Fruit fly (Drosophila melanogaster) whole organism, embryonic: ENCODE measurements around the gene CG18622.

Experiments
- ATbp ChIP-seq: fragments of 200-800 bp; sonication (Bioruptor generic); optimal IDR thresholded peaks from 2 replicates; lab custom pipeline; 2017; ENCODE audit warnings: missing biosample characterization, mild to moderate bottlenecking, missing genetic modification characterization, missing genetic modification reagents
- Blimp-1 ChIP-seq: fragments of 200-800 bp; sonication (Bioruptor generic); optimal IDR thresholded peaks from 3 replicates; lab custom pipeline; 2018; ENCODE audit warnings: missing biosample characterization, missing genetic modification characterization, mild to moderate bottlenecking, moderate library complexity, missing genetic modification reagents
- CG10654 ChIP-seq: fragments of 200-800 bp; sonication (Bioruptor generic); optimal IDR thresholded peaks from 2 replicates; lab custom pipeline; 2016; ENCODE audit warnings: missing biosample characterization, missing genetic modification characterization
- CG12071 ChIP-seq: fragments of 200-800 bp; sonication (Bioruptor generic); optimal IDR thresholded peaks from 3 replicates; lab custom pipeline; 2018; ENCODE audit warnings: missing biosample characterization, mild to moderate bottlenecking, missing genetic modification characterization
- CG12104 ChIP-seq: fragments of 200-800 bp; sonication (Bioruptor generic); optimal IDR thresholded peaks from 3 replicates; lab custom pipeline; 2016; ENCODE audit warnings: missing biosample characterization, missing genetic modification characterization
- CG12219 ChIP-seq: fragments of 200-800 bp; sonication (Bioruptor generic); optimal IDR thresholded peaks from 3 replicates; lab custom pipeline; 2018; ENCODE audit warnings: missing biosample characterization, mild to moderate bottlenecking, missing genetic modification characterization
- CG15073 ChIP-seq: fragments of 200-800 bp; sonication (Bioruptor generic); optimal IDR thresholded peaks from 2 replicates; lab custom pipeline; 2016; ENCODE audit warnings: missing biosample characterization, missing genetic modification characterization
- CG15479 ChIP-seq: fragments of 200-800 bp; sonication (Bioruptor generic); optimal IDR thresholded peaks from 3 replicates; lab custom pipeline; 2019; ENCODE audit warnings: missing biosample characterization, mild to moderate bottlenecking, missing genetic modification characterization, moderate library complexity
- CG15514 ChIP-seq: fragments of 200-800 bp; sonication (Bioruptor generic); optimal IDR thresholded peaks from 3 replicates; lab custom pipeline; 2017; ENCODE audit warnings: missing biosample characterization, missing genetic modification characterization, mild to moderate bottlenecking, moderate library complexity, missing genetic modification reagents
- CG17186 ChIP-seq: fragments of 200-800 bp; sonication (Bioruptor generic); optimal IDR thresholded peaks from 3 replicates; lab custom pipeline; 2017; ENCODE audit warnings: missing biosample characterization, missing genetic modification reagents, missing genetic modification characterization
- CG17568 ChIP-seq: fragments of 200-800 bp; sonication (Bioruptor generic); optimal IDR thresholded peaks from 2 replicates; lab custom pipeline; 2018; ENCODE audit warnings: missing biosample characterization, mild to moderate bottlenecking, missing genetic modification characterization, moderate library complexity
- CG17802 ChIP-seq: fragments of 200-800 bp; sonication (Bioruptor generic); optimal IDR thresholded peaks from 2 replicates; lab custom pipeline; 2018; ENCODE audit warnings: missing biosample characterization, mild to moderate bottlenecking, missing genetic modification characterization, moderate library complexity
- CG17912 ChIP-seq: fragments of 200-800 bp; sonication (Bioruptor generic); optimal IDR thresholded peaks from 2 replicates; lab custom pipeline; 2018; ENCODE audit warnings: missing biosample characterization, mild to moderate bottlenecking, missing genetic modification characterization
- CG18476 ChIP-seq: fragments of 200-800 bp; sonication (Bioruptor generic); optimal IDR thresholded peaks from 2 replicates; lab custom pipeline; 2016; ENCODE audit warnings: missing biosample characterization, mild to moderate bottlenecking, missing genetic modification characterization
- CG18619 ChIP-seq: fragments of 200-800 bp; sonication (Bioruptor generic); optimal IDR thresholded peaks from 3 replicates; lab custom pipeline; 2017; ENCODE audit warnings: missing biosample characterization, mild to moderate bottlenecking, missing genetic modification characterization
- CG18764 ChIP-seq: fragments of 200-800 bp; sonication (Bioruptor generic); optimal IDR thresholded peaks from 3 replicates; lab custom pipeline; 2016; ENCODE audit warnings: missing biosample characterization, missing genetic modification characterization
- CG31441 ChIP-seq: fragments of 200-800 bp; sonication (Bioruptor generic); IDR thresholded peaks from 2 replicates; pipeline ENCODE4 v1.3.6; 2022; ENCODE audit warnings: missing biosample characterization, missing genetic modification characterization
- CG3995 ChIP-seq: fragments of 200-800 bp; sonication (Bioruptor generic); optimal IDR thresholded peaks from 3 replicates; lab custom pipeline; 2016; ENCODE audit warnings: missing biosample characterization, missing genetic modification characterization
- CG4424 ChIP-seq: fragments of 200-800 bp; sonication (Bioruptor generic); optimal IDR thresholded peaks from 3 replicates; lab custom pipeline; 2016; ENCODE audit warnings: missing biosample characterization, missing genetic modification characterization
- CG6254 ChIP-seq: fragments of 200-800 bp; sonication (Bioruptor generic); optimal IDR thresholded peaks from 3 replicates; lab custom pipeline; 2017; ENCODE audit warnings: mild to moderate bottlenecking, missing biosample characterization, missing genetic modification reagents, missing genetic modification characterization
- CG6689 ChIP-seq: fragments of 200-800 bp; sonication (Bioruptor generic); IDR thresholded peaks from 2 replicates; pipeline ENCODE4 v1.3.6; 2022; ENCODE audit warnings: missing biosample characterization, missing genetic modification characterization
- CG6765 ChIP-seq: fragments of 200-800 bp; sonication (Bioruptor generic); optimal IDR thresholded peaks from 3 replicates; lab custom pipeline; 2017; ENCODE audit warnings: missing biosample characterization, mild to moderate bottlenecking, missing genetic modification characterization
- CG6813 ChIP-seq: fragments of 200-800 bp; sonication (Bioruptor generic); optimal IDR thresholded peaks from 2 replicates; lab custom pipeline; 2017; ENCODE audit warnings: missing biosample characterization, missing genetic modification characterization, mild to moderate bottlenecking, moderate library complexity, missing genetic modification reagents
- CG7271 ChIP-seq: fragments of 200-800 bp; sonication (Bioruptor generic); optimal IDR thresholded peaks from 2 replicates; lab custom pipeline; 2018; ENCODE audit warnings: missing biosample characterization, mild to moderate bottlenecking, missing genetic modification characterization, moderate library complexity
- CG9609 ChIP-seq: fragments of 200-800 bp; sonication (Bioruptor generic); optimal IDR thresholded peaks from 3 replicates; lab custom pipeline; 2016; ENCODE audit warnings: missing biosample characterization, missing genetic modification characterization
- CG9797 ChIP-seq: fragments of 200-800 bp; sonication (Bioruptor generic); optimal IDR thresholded peaks from 3 replicates; lab custom pipeline; 2018; ENCODE audit warnings: missing biosample characterization, mild to moderate bottlenecking, missing genetic modification characterization
- Chrac-16 ChIP-seq: fragments of 200-800 bp; sonication (Bioruptor generic); optimal IDR thresholded peaks from 3 replicates; lab custom pipeline; 2016; ENCODE audit warnings: missing biosample characterization, missing genetic modification characterization
- HHEX ChIP-seq: fragments of 200-800 bp; sonication (Bioruptor generic); optimal IDR thresholded peaks from 3 replicates; lab custom pipeline; 2017; ENCODE audit warnings: missing biosample characterization, mild to moderate bottlenecking, missing genetic modification characterization, missing genetic modification reagents
- HLH54F ChIP-seq: fragments of 200-800 bp; sonication (Bioruptor generic); optimal IDR thresholded peaks from 3 replicates; lab custom pipeline; 2016; ENCODE audit warnings: missing biosample characterization, missing genetic modification characterization
- HmgZ ChIP-seq: fragments of 200-800 bp; sonication (Bioruptor generic); optimal IDR thresholded peaks from 2 replicates; lab custom pipeline; 2018; ENCODE audit warnings: missing biosample characterization, mild to moderate bottlenecking, missing genetic modification characterization
- MBD-R2 ChIP-seq: fragments of 200-800 bp; sonication (Bioruptor generic); IDR thresholded peaks from 2 replicates; pipeline ENCODE4 v1.3.6; 2022; ENCODE audit warnings: missing biosample characterization, missing genetic modification characterization
- MESR4 ChIP-seq: fragments of 200-800 bp; sonication (Bioruptor generic); optimal IDR thresholded peaks from 2 replicates; lab custom pipeline; 2018; ENCODE audit warnings: missing biosample characterization, mild to moderate bottlenecking, missing genetic modification characterization, moderate library complexity
- MTF-1 ChIP-seq: fragments of 200-800 bp; sonication (Bioruptor generic); optimal IDR thresholded peaks from 2 replicates; lab custom pipeline; 2018; ENCODE audit warnings: missing biosample characterization, mild to moderate bottlenecking, missing genetic modification characterization, borderline replicate concordance
- NC2β ChIP-seq: fragments of 200-800 bp; sonication (Bioruptor generic); optimal IDR thresholded peaks from 2 replicates; lab custom pipeline; 2016; ENCODE audit warnings: missing biosample characterization, missing genetic modification characterization
- PHDP ChIP-seq: fragments of 200-800 bp; sonication (Bioruptor generic); optimal IDR thresholded peaks from 3 replicates; lab custom pipeline; 2018; ENCODE audit warnings: missing biosample characterization, mild to moderate bottlenecking, missing genetic modification characterization, moderate library complexity
- Pdp1 ChIP-seq, 2 experiments: fragments of 200-800 bp; sonication (Bioruptor generic); optimal IDR thresholded peaks; 3 replicates each; lab custom pipeline; 2016; ENCODE audit warnings: missing biosample characterization in 2 of 2, missing genetic modification characterization in 2 of 2, mild to moderate bottlenecking in 1 of 2, moderate library complexity in 1 of 2
- Scr ChIP-seq: fragments of 200-800 bp; sonication (Bioruptor generic); IDR thresholded peaks from 2 replicates; pipeline ENCODE4 v1.3.6; 2022; ENCODE audit warnings: missing biosample characterization, missing genetic modification characterization; ENCODE audit not compliant: partially characterized antibody
- ash1 ChIP-seq: fragments of 200-800 bp; sonication (Bioruptor generic); optimal IDR thresholded peaks from 2 replicates; lab custom pipeline; 2018; ENCODE audit warnings: missing biosample characterization, mild to moderate bottlenecking, missing genetic modification characterization
- chn ChIP-seq: fragments of 200-800 bp; sonication (Bioruptor generic); optimal IDR thresholded peaks from 2 replicates; lab custom pipeline; 2016; ENCODE audit warnings: missing biosample characterization, missing genetic modification characterization
- dpn ChIP-seq, 2 experiments: fragments of 200-800 bp; sonication (Bioruptor generic); optimal IDR thresholded peaks; 3 replicates each; lab custom pipeline; 2016; ENCODE audit warnings: missing biosample characterization in 2 of 2, missing genetic modification characterization in 2 of 2
- jumu ChIP-seq: fragments of 200-800 bp; sonication (Bioruptor generic); optimal IDR thresholded peaks from 3 replicates; lab custom pipeline; 2016; ENCODE audit warnings: missing biosample characterization, missing genetic modification characterization
- otp ChIP-seq: fragments of 200-800 bp; sonication (Bioruptor generic); IDR thresholded peaks from 3 replicates; pipeline ENCODE4, ENCODE4 v1.3.6; 2022; ENCODE audit warnings: missing biosample characterization, missing genetic modification characterization
- pzg ChIP-seq: fragments of 200-800 bp; sonication (Bioruptor generic); optimal IDR thresholded peaks from 3 replicates; lab custom pipeline; 2018; ENCODE audit warnings: missing biosample characterization, mild to moderate bottlenecking, missing genetic modification characterization, moderate library complexity
- tin ChIP-seq: fragments of 200-800 bp; sonication (Bioruptor generic); optimal IDR thresholded peaks from 3 replicates; lab custom pipeline; 2016; ENCODE audit warnings: missing biosample characterization, missing genetic modification characterization
- vfl ChIP-seq: fragments of 200-800 bp; sonication (Bioruptor generic); optimal IDR thresholded peaks from 2 replicates; lab custom pipeline; 2016; ENCODE audit warnings: missing biosample characterization, missing genetic modification characterization
- wek ChIP-seq: fragments of 200-800 bp; sonication (Bioruptor generic); optimal IDR thresholded peaks from 3 replicates; lab custom pipeline; 2018; ENCODE audit warnings: missing biosample characterization, mild to moderate bottlenecking, missing genetic modification characterization, moderate library complexity
- z ChIP-seq: fragments of 200-800 bp; sonication (Bioruptor generic); IDR thresholded peaks from 3 replicates; pipeline ENCODE4 v1.3.6; 2022; ENCODE audit warnings: missing biosample characterization, missing genetic modification characterization
- zf30C ChIP-seq: fragments of 200-800 bp; sonication (Bioruptor generic); optimal IDR thresholded peaks from 3 replicates; lab custom pipeline; 2018; ENCODE audit warnings: missing biosample characterization, mild to moderate bottlenecking, missing genetic modification characterization
- zfh1 ChIP-seq: fragments of 200-800 bp; sonication (Bioruptor generic); IDR thresholded peaks from 3 replicates; pipeline ENCODE4 v1.3.6; 2022; ENCODE audit warnings: missing biosample characterization, missing genetic modification characterization

CG18622 gene

dm6 chr3R:17020956-17021355 is 33.4 kb upstream of the CG18622 start, which contains the start of gene Adsl (continued):
- peak; percentile 78 for TF ChIP-seq CG6765 (GFP tag; lab: Kevin White, UChicago)
- peak; percentile 33; the same call in 1 of the 2 replicates for TF ChIP-seq Scr (GFP tag; lab: Robert Waterston, UW)
- TF ChIP-seq otp (GFP tag; lab: Robert Waterston, UW): peak; percentile 68; the same call in 2 of the 3 replicates
- TF ChIP-seq Blimp-1 (GFP tag; lab: Kevin White, UChicago): no peak
- no peak for TF ChIP-seq CG18476
- TF ChIP-seq ash1 (GFP tag; lab: Kevin White, UChicago): peak; percentile 5
- TF ChIP-seq CG17912 (GFP tag; lab: Kevin White, UChicago): peak; percentile 50
- TF ChIP-seq MTF-1 (GFP tag; lab: Kevin White, UChicago): peak; percentile 88
- peak; percentile 37 for TF ChIP-seq HmgZ
- TF ChIP-seq CG17568: no peak
- peak; percentile 2 to 9 for TF ChIP-seq dpn (GFP tag; optimal IDR thresholded peaks at IDR 0.05; lab: Kevin White, UChicago)
- peak; percentile 74 for TF ChIP-seq CG4424
- peak; percentile 86 for TF ChIP-seq CG9797 (GFP tag; lab: Kevin White, UChicago)
- TF ChIP-seq wek (GFP tag; lab: Kevin White, UChicago): peak; percentile 76
- TF ChIP-seq CG6254 (GFP tag; lab: Kevin White, UChicago): peak; percentile 79
- peak; percentile 31; the same call in 1 of the 2 replicates for TF ChIP-seq CG6689 (GFP tag; lab: Robert Waterston, UW)
- TF ChIP-seq CG17802 (tag; lab: Kevin White, UChicago): peak; percentile 46
- TF ChIP-seq HHEX (GFP tag; lab: Kevin White, UChicago): peak; percentile 79
- peak; percentile 96 for TF ChIP-seq CG15514
- peak; percentile 41 for TF ChIP-seq NC2β (GFP tag; lab: Kevin White, UChicago)
- peak; percentile 66 for TF ChIP-seq pzg (GFP tag; lab: Kevin White, UChicago)
- peak; percentile 26 for TF ChIP-seq CG10654
- peak; percentile 67 for TF ChIP-seq CG12071 (GFP tag; lab: Kevin White, UChicago)
- no peak for TF ChIP-seq chn (GFP tag; lab: Kevin White, UChicago)
- TF ChIP-seq Chrac-16 (GFP tag; lab: Kevin White, UChicago): peak; percentile 19
- TF ChIP-seq HLH54F (GFP tag; lab: Kevin White, UChicago): peak; percentile 2
- peak; percentile 32 for TF ChIP-seq CG18764
- TF ChIP-seq CG3995 (GFP tag; lab: Kevin White, UChicago): peak; percentile 40
- TF ChIP-seq CG31441 (GFP tag; lab: Robert Waterston, UW): peak; percentile 84; the same call in 1 of the 2 replicates
- no peak for TF ChIP-seq vfl (GFP tag; lab: Kevin White, UChicago)
- peak; percentile 85 for TF ChIP-seq CG6813 (GFP tag; lab: Kevin White, UChicago)
- TF ChIP-seq CG15073 (GFP tag; lab: Kevin White, UChicago): no peak
- peak; percentile 24 for TF ChIP-seq tin (GFP tag; lab: Kevin White, UChicago)
- TF ChIP-seq jumu: no peak
- TF ChIP-seq zf30C (GFP tag; lab: Kevin White, UChicago): no peak
- TF ChIP-seq CG18619 (GFP tag; lab: Kevin White, UChicago): peak; percentile 74
- peak in 1 of 2 experiments; percentile 84 for TF ChIP-seq Pdp1 (GFP tag; optimal IDR thresholded peaks at IDR 0.05; lab: Kevin White, UChicago)
- peak; percentile 72 for TF ChIP-seq zfh1 (GFP tag; lab: Robert Waterston, UW)
- 0 out of 3 replicates have a peak, but pooled peaks have one; percentile 9 for TF ChIP-seq z (GFP tag; lab: Robert Waterston, UW)
- peak; percentile 5 for TF ChIP-seq CG9609
- TF ChIP-seq PHDP (tag; lab: Kevin White, UChicago): no peak
- peak; percentile 19 for TF ChIP-seq CG12104 (GFP tag; lab: Kevin White, UChicago)
- TF ChIP-seq CG17186 (GFP tag; lab: Kevin White, UChicago): peak; percentile 60
- TF ChIP-seq CG7271 (tag; lab: Kevin White, UChicago): peak; percentile 91
- TF ChIP-seq ATbp (GFP tag; lab: Kevin White, UChicago): peak; percentile 78
- TF ChIP-seq CG15479 (GFP tag; lab: Kevin White, UChicago): peak; percentile 5
- peak; percentile 76 for TF ChIP-seq CG12219 (GFP tag; lab: Kevin White, UChicago)
- TF ChIP-seq MESR4 (GFP tag; lab: Kevin White, UChicago): peak; percentile 78
- peak; percentile 71 for TF ChIP-seq MBD-R2 (GFP tag; lab: Robert Waterston, UW)
